Worm (Caenorhabditis elegans) whole organism, mixed stage, embryonic: Measurements from ENCODE around the gene F59E11.7.

Experiments
- bed-3 ChIP-seq: fragments of 200-800 bp; sonication (Bioruptor generic); optimal IDR thresholded peaks from 3 replicates; lab custom pipeline; 2018; ENCODE audit warnings: mild to moderate bottlenecking, missing genetic modification characterization, moderate library complexity, missing compliant biosample characterization
- blmp-1 ChIP-seq: fragments of 150-350 bp; optimal IDR thresholded peaks from 2 replicates; lab custom pipeline; 2014; ENCODE audit warnings: missing biosample characterization, missing genetic modification characterization
- ceh-39 ChIP-seq: fragments of 150-350 bp; optimal IDR thresholded peaks from 2 replicates; lab custom pipeline; 2014; ENCODE audit warnings: missing biosample characterization, missing genetic modification characterization
- ceh-43 ChIP-seq: fragments of 200-800 bp; sonication (Bioruptor generic); optimal IDR thresholded peaks from 2 replicates; lab custom pipeline; 2018; ENCODE audit warnings: mild to moderate bottlenecking, missing genetic modification characterization, moderate library complexity, missing compliant biosample characterization
- ces-1 ChIP-seq: fragments of 150-350 bp; optimal IDR thresholded peaks from 2 replicates; lab custom pipeline; 2014; ENCODE audit warnings: missing biosample characterization, missing genetic modification reagents, missing genetic modification characterization
- cnd-1 ChIP-seq: fragments of 200-800 bp; sonication (Bioruptor generic); optimal IDR thresholded peaks from 2 replicates; lab custom pipeline; 2018; ENCODE audit warnings: mild to moderate bottlenecking, missing genetic modification characterization, missing compliant biosample characterization
- drap-1 ChIP-seq: fragments of 200-800 bp; sonication (Bioruptor generic); optimal IDR thresholded peaks from 3 replicates; lab custom pipeline; 2018; ENCODE audit warnings: mild to moderate bottlenecking, missing genetic modification characterization, missing compliant biosample characterization
- elt-1 ChIP-seq: sonication (generic microtip); optimal IDR thresholded peaks from 2 replicates; lab custom pipeline; 2017; ENCODE audit warnings: missing genetic modification characterization, mild to moderate bottlenecking, missing compliant biosample characterization, antibody characterized with exemption, moderate library complexity, borderline replicate concordance; ENCODE audit not compliant: insufficient read depth
- elt-3 ChIP-seq: fragments of 150-350 bp; optimal IDR thresholded peaks from 2 replicates; lab custom pipeline; 2014; ENCODE audit warnings: missing biosample characterization, missing genetic modification characterization
- flh-1 ChIP-seq: fragments of 200-800 bp; sonication (Bioruptor generic); optimal IDR thresholded peaks from 2 replicates; lab custom pipeline; 2018; ENCODE audit warnings: mild to moderate bottlenecking, missing genetic modification characterization, moderate library complexity, missing compliant biosample characterization
- ham-2 ChIP-seq: fragments of 200-800 bp; sonication (Bioruptor generic); optimal IDR thresholded peaks from 2 replicates; lab custom pipeline; 2018; ENCODE audit warnings: mild to moderate bottlenecking, missing genetic modification characterization, missing compliant biosample characterization
- hlh-1 ChIP-seq: fragments of 150-350 bp; optimal IDR thresholded peaks from 2 replicates; lab custom pipeline; 2014; ENCODE audit warnings: missing biosample characterization, missing genetic modification reagents, missing genetic modification characterization
- lin-13 ChIP-seq: fragments of 150-350 bp; optimal IDR thresholded peaks from 2 replicates; lab custom pipeline; 2014; ENCODE audit warnings: missing biosample characterization, missing genetic modification characterization
- mab-5 ChIP-seq: fragments of 150-350 bp; optimal IDR thresholded peaks from 2 replicates; lab custom pipeline; 2014; ENCODE audit warnings: missing biosample characterization, missing genetic modification characterization
- mep-1 ChIP-seq: fragments of 150-350 bp; optimal IDR thresholded peaks from 2 replicates; lab custom pipeline; 2017; ENCODE audit warnings: missing biosample characterization, missing genetic modification reagents, missing genetic modification characterization, inconsistent platforms
- mls-2 ChIP-seq: sonication (generic microtip); optimal IDR thresholded peaks from 2 replicates; lab custom pipeline; 2016; ENCODE audit warnings: mild to moderate bottlenecking, missing genetic modification characterization, moderate library complexity, missing compliant biosample characterization
- nhr-12 ChIP-seq: fragments of 150-350 bp; optimal IDR thresholded peaks from 2 replicates; lab custom pipeline; 2014; ENCODE audit warnings: missing biosample characterization, missing genetic modification characterization
- nhr-2 ChIP-seq: fragments of 150-350 bp; optimal IDR thresholded peaks from 2 replicates; lab custom pipeline; 2014; ENCODE audit warnings: missing biosample characterization, missing genetic modification characterization
- nhr-237 ChIP-seq: fragments of 150-350 bp; optimal IDR thresholded peaks from 2 replicates; lab custom pipeline; 2014; ENCODE audit warnings: missing biosample characterization, missing genetic modification characterization
- nhr-28 ChIP-seq: fragments of 150-350 bp; optimal IDR thresholded peaks from 2 replicates; lab custom pipeline; 2014; ENCODE audit warnings: missing biosample characterization, missing genetic modification characterization
- nhr-76 ChIP-seq: sonication (generic microtip); optimal IDR thresholded peaks from 2 replicates; lab custom pipeline; 2017; ENCODE audit warnings: missing biosample characterization, missing genetic modification characterization
- pha-4 ChIP-seq: fragments of 150-350 bp; optimal IDR thresholded peaks from 2 replicates; lab custom pipeline; 2018; ENCODE audit warnings: missing biosample characterization, missing genetic modification reagents, missing genetic modification characterization
- sem-2 ChIP-seq: fragments of 200-800 bp; sonication (Bioruptor generic); optimal IDR thresholded peaks from 2 replicates; lab custom pipeline; 2018; ENCODE audit warnings: mild to moderate bottlenecking, missing genetic modification characterization, missing compliant biosample characterization
- snpc-4 ChIP-seq: fragments of 150-350 bp; optimal IDR thresholded peaks from 2 replicates; lab custom pipeline; 2014; ENCODE audit warnings: missing biosample characterization, missing genetic modification characterization
- sptf-1 ChIP-seq: sonication (generic microtip); optimal IDR thresholded peaks from 2 replicates; lab custom pipeline; 2017; ENCODE audit warnings: mild to moderate bottlenecking, missing genetic modification characterization, moderate library complexity, missing compliant biosample characterization
- tbx-8 ChIP-seq: fragments of 200-800 bp; sonication (Bioruptor generic); optimal IDR thresholded peaks from 2 replicates; lab custom pipeline; 2018; ENCODE audit warnings: mild to moderate bottlenecking, missing genetic modification characterization, moderate library complexity, missing compliant biosample characterization
- unc-120 ChIP-seq: sonication (generic microtip); optimal IDR thresholded peaks from 2 replicates; lab custom pipeline; 2017; ENCODE audit warnings: missing genetic modification characterization, missing compliant biosample characterization; ENCODE audit not compliant: poor library complexity, severe bottlenecking
- unc-39 ChIP-seq: fragments of 150-350 bp; optimal IDR thresholded peaks from 2 replicates; lab custom pipeline; 2014; ENCODE audit warnings: missing biosample characterization, missing genetic modification characterization
- unc-62 ChIP-seq: fragments of 150-350 bp; optimal IDR thresholded peaks from 2 replicates; lab custom pipeline; 2014; ENCODE audit warnings: missing biosample characterization, missing genetic modification reagents, missing genetic modification characterization
- zip-8 ChIP-seq: fragments of 150-350 bp; optimal IDR thresholded peaks from 2 replicates; lab custom pipeline; 2014; ENCODE audit warnings: missing biosample characterization, missing genetic modification characterization
- ztf-11 ChIP-seq: fragments of 150-350 bp; optimal IDR thresholded peaks from 2 replicates; lab custom pipeline; 2014; ENCODE audit warnings: missing biosample characterization, missing genetic modification characterization

F59E11.7 gene

ce11 chrV:9022078-9022477, 32.0 kb downstream of the F59E11.7 start, which contains the start of gene oac-41:
TSS of gene oac-41 (minus strand) at chrV:9022178.
- TF ChIP-seq mab-5 (tag; lab: Kevin White, UChicago), result no peak
- no peak for TF ChIP-seq ces-1 (GFP tag; lab: Kevin White, UChicago)
- no peak for TF ChIP-seq elt-1 (tag; lab: Kevin White, UChicago)
- TF ChIP-seq nhr-237, result no peak
- no peak for TF ChIP-seq unc-120 (tag; lab: Kevin White, UChicago)
- no peak for TF ChIP-seq flh-1 (GFP tag; lab: Kevin White, UChicago)
- TF ChIP-seq pha-4, result no peak
- no peak for TF ChIP-seq lin-13 (tag; lab: Kevin White, UChicago)
- TF ChIP-seq zip-8 (tag; lab: Kevin White, UChicago), result no peak
- no peak for TF ChIP-seq unc-62
- no peak for TF ChIP-seq sptf-1 (tag; lab: Kevin White, UChicago)
- TF ChIP-seq, all 35 proteins: peak for 0

- TF ChIP-seq unc-120 (tag; lab: Kevin White, UChicago), result no peak
- no peak for TF ChIP-seq unc-39 (tag; lab: Kevin White, UChicago)
- no peak for TF ChIP-seq bed-3 (GFP tag; lab: Kevin White, UChicago)
- no peak for TF ChIP-seq nhr-76
- no peak for TF ChIP-seq lin-13 (tag; lab: Kevin White, UChicago)
- no peak for TF ChIP-seq tbx-8
- no peak for TF ChIP-seq nhr-2 (tag; lab: Kevin White, UChicago)
- TF ChIP-seq ceh-39 (tag; lab: Kevin White, UChicago), result no peak
- TF ChIP-seq, all 35 proteins: peak for 0
These were observed 34.7 kb downstream of the F59E11.7 start, which contains the start of gene bus-1 for ce11 chrV:9024713-9025112. TSS of gene bus-1 (minus strand) at chrV:9024813.

ce11 chrV:9030248-9030647, 40.2 kb downstream of the F59E11.7 start, which contains the start of gene C25E10.5:
TSS of gene C25E10.5 (plus strand) at chrV:9030548.
- TF ChIP-seq pha-4 (no peak), mep-1 (tag; lab: Kevin White, UChicago) (no peak), nhr-76 (no peak), mls-2 (no peak)

ce11 chrV:9033267-9033666, 43.2 kb downstream of the F59E11.7 start, which contains the start of gene C25E10.4:
TSS of gene C25E10.4 (plus strand) at chrV:9033567.
- TF ChIP-seq elt-3 (no peak), elt-1 (tag; lab: Kevin White, UChicago) (no peak), unc-62 (no peak), ztf-11 (tag; lab: Kevin White, UChicago) (no peak), cnd-1 (tag; lab: Kevin White, UChicago) (no peak), zip-8 (tag; lab: Kevin White, UChicago) (no peak), drap-1 (no peak), sem-2 (no peak), blmp-1 (tag; lab: Kevin White, UChicago) (no peak), unc-39 (tag; lab: Kevin White, UChicago) (no peak), sptf-1 (tag; lab: Kevin White, UChicago) (no peak), nhr-76 (no peak)

- TF ChIP-seq mab-5 (tag; lab: Kevin White, UChicago) (no peak), unc-39 (tag; lab: Kevin White, UChicago) (no peak), ceh-43 (no peak), nhr-12 (no peak), ham-2 (GFP tag; lab: Kevin White, UChicago) (no peak), nhr-28 (tag; lab: Kevin White, UChicago) (no peak), zip-8 (tag; lab: Kevin White, UChicago) (no peak), nhr-2 (tag; lab: Kevin White, UChicago) (no peak), sem-2 (no peak), hlh-1 (tag; lab: Kevin White, UChicago) (no peak), sptf-1 (tag; lab: Kevin White, UChicago) (no peak), bed-3 (GFP tag; lab: Kevin White, UChicago) (no peak)
These were observed 45.6 kb downstream of the F59E11.7 start, which contains the start of gene srsx-34 for ce11 chrV:9035685-9036084. TSS of gene srsx-34 (plus strand) at chrV:9035985.

- no peak for TF ChIP-seq snpc-4
These were observed 51.0 kb downstream of the F59E11.7 start, which contains the start of gene cyp-33B1 for ce11 chrV:9041030-9041429. TSS of gene cyp-33B1 (plus strand) at chrV:9041330.
